Fruit fly (Drosophila melanogaster): ENCODE data around the gene CG10657.
A peak's percentile ranks its signal among the peaks of the same experiment; 100 is the strongest.

The CG10657 gene

DNA sequence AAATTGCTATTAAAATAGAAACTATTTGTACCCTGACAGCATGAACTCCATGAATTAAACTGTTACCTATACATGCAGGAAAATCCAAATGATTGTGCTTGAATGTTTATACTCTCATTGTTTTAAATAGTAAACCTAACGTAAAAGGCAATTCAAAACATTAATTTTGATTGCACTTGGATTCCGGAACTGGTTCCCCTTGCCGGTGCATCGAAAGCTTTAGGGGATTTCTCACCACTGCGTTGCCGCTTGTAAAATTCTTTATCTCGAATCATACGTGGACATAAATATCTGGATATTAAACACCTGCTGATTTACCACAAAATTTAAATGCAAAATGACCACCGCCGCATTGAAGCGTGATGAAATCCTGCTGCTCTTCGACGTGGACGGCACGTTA, 37.3 kb upstream of the CG10657 start, which contains the start of gene Pmm2 (continued):
- no peak for TF ChIP-seq CG5953 (GFP tag; IDR thresholded peaks at IDR 0.05)
- no peak for TF ChIP-seq Chrac-16 (GFP tag; optimal IDR thresholded peaks at IDR 0.05)
- TF ChIP-seq CG8765 (GFP tag; IDR thresholded peaks at IDR 0.05) = no peak

- peak; percentile 25 for TF ChIP-seq CG17385 (GFP tag; optimal IDR thresholded peaks at IDR 0.05)
- TF ChIP-seq hb (GFP tag; IDR thresholded peaks at IDR 0.05; ENCODE audit: partially characterized antibody) = no peak
- peak; percentile 3 for TF ChIP-seq CG1602 (GFP tag; optimal IDR thresholded peaks at IDR 0.05)
- TF ChIP-seq Scr (GFP tag; IDR thresholded peaks at IDR 0.05; ENCODE audit: partially characterized antibody) = no peak; the same call in 1 of the 2 replicates
- peak; percentile 93 for TF ChIP-seq zfh1 (GFP tag; IDR thresholded peaks at IDR 0.05)
- TF ChIP-seq Abd-B (GFP tag; optimal IDR thresholded peaks at IDR 0.05) = no peak
- TF ChIP-seq CG7745 (tag; optimal IDR thresholded peaks at IDR 0.05) = no peak
- no peak for TF ChIP-seq CG30431 (GFP tag; optimal IDR thresholded peaks at IDR 0.05)
- peak; percentile 95 for TF ChIP-seq Drgx (GFP tag; IDR thresholded peaks at IDR 0.05)
- TF ChIP-seq crc (GFP tag; optimal IDR thresholded peaks at IDR 0.05) = no peak
- TF ChIP-seq lmd (GFP tag; IDR thresholded peaks at IDR 0.05) = peak; percentile 95
- TF ChIP-seq Chrac-16 (GFP tag; optimal IDR thresholded peaks at IDR 0.05) = no peak
- TF ChIP-seq CG16779 (GFP tag; IDR thresholded peaks at IDR 0.05) = no peak
- TF ChIP-seq CG4617 (GFP tag; optimal IDR thresholded peaks at IDR 0.05; ENCODE audit: borderline replicate concordance) = peak; percentile 26
- TF ChIP-seq CG33213 (GFP tag; optimal IDR thresholded peaks at IDR 0.05) = peak; percentile 20
- TF ChIP-seq Hr51 (GFP tag; optimal IDR thresholded peaks at IDR 0.05) = no peak
- TF ChIP-seq CG8944 (GFP tag; optimal IDR thresholded peaks at IDR 0.05) = no peak
- no peak for TF ChIP-seq CG11398 (GFP tag; optimal IDR thresholded peaks at IDR 0.05)
- TF ChIP-seq Ssrp (tag; optimal IDR thresholded peaks at IDR 0.05) = peak; percentile 21
- TF ChIP-seq caup (GFP tag; optimal IDR thresholded peaks at IDR 0.05; ENCODE audit: severe bottlenecking) = peak; percentile 66
- TF ChIP-seq CG14860 (GFP tag; IDR thresholded peaks at IDR 0.05; ENCODE audit: partially characterized antibody) = no peak
- peak; percentile 66 for TF ChIP-seq Fer2 (tag; optimal IDR thresholded peaks at IDR 0.05)
- no peak for TF ChIP-seq CG8478 (optimal IDR thresholded peaks at IDR 0.05)
- no peak for TF ChIP-seq chn (GFP tag; optimal IDR thresholded peaks at IDR 0.05)
- peak; percentile 85 for TF ChIP-seq CG18262 (tag; optimal IDR thresholded peaks at IDR 0.05)
- no peak for TF ChIP-seq yki (optimal IDR thresholded peaks at IDR 0.05)
- TF ChIP-seq Myb (GFP tag; optimal IDR thresholded peaks at IDR 0.05) = no peak
- TF ChIP-seq nerfin-1 (tag; optimal IDR thresholded peaks at IDR 0.05) = peak; percentile 80
- peak; percentile 82 for TF ChIP-seq D19A (tag; optimal IDR thresholded peaks at IDR 0.05)
- no peak for TF ChIP-seq CG2199 (GFP tag; IDR thresholded peaks at IDR 0.05)
- TF ChIP-seq peb (GFP tag; IDR thresholded peaks at IDR 0.05) = peak; percentile 89
- no peak for TF ChIP-seq hbn (GFP tag; IDR thresholded peaks at IDR 0.05; ENCODE audit: partially characterized antibody)
- TF ChIP-seq Hr78 (GFP tag; optimal IDR thresholded peaks at IDR 0.05) = no peak
- TF ChIP-seq toy (GFP tag; IDR thresholded peaks at IDR 0.05) = peak; percentile 88
- TF ChIP-seq Asciz (GFP tag; optimal IDR thresholded peaks at IDR 0.05) = no peak
- TF ChIP-seq wek (GFP tag; optimal IDR thresholded peaks at IDR 0.05) = no peak
- TF ChIP-seq Nf-YB (GFP tag; optimal IDR thresholded peaks at IDR 0.05) = no peak
- peak; percentile 88 for TF ChIP-seq Oaz (GFP tag; IDR thresholded peaks at IDR 0.05)
- TF ChIP-seq Mad (GFP tag; optimal IDR thresholded peaks at IDR 0.05) = no peak
- no peak for TF ChIP-seq CG9727 (GFP tag; optimal IDR thresholded peaks at IDR 0.05)
- peak; percentile 76 for TF ChIP-seq CG10147 (GFP tag; optimal IDR thresholded peaks at IDR 0.05)
- TF ChIP-seq nerfin-2 (GFP tag; IDR thresholded peaks at IDR 0.05; ENCODE audit: partially characterized antibody) = no peak
- TF ChIP-seq CG9797 (GFP tag; optimal IDR thresholded peaks at IDR 0.05) = peak; percentile 81
- TF ChIP-seq insv (GFP tag; optimal IDR thresholded peaks at IDR 0.05) = no peak
- TF ChIP-seq CG4730 (GFP tag; IDR thresholded peaks at IDR 0.05) = peak; percentile 95
- TF ChIP-seq slou (GFP tag; optimal IDR thresholded peaks at IDR 0.05) = no peak
Observed at dm6 chr3L:12533392-12534070, 36.5 kb upstream of the CG10657 start, which contains the start of the genes Tsf2 and CG34242. Gene Tsf2, minus strand, starts transcription at chr3L:12533724. Gene CG34242, plus strand, starts transcription at chr3L:12533996.

Measured in whole organism, embryonic.